Worm (Caenorhabditis elegans): ENCODE data around the gene tat-1.

Gene tat-1

ce11 chrIII:12372080-12373065, 49.1 kb downstream of the tat-1 start:
- TF ChIP-seq ctbp-1 (GFP tag; IDR thresholded peaks at IDR 0.05) (no peak), Y48G9A.11 (GFP tag; IDR thresholded peaks at IDR 0.05) (peak; percentile 61), zip-11 (GFP tag; IDR thresholded peaks at IDR 0.05) (no peak), F44E2.7 (GFP tag; IDR thresholded peaks at IDR 0.05) (no peak), ZK337.2 (GFP tag; IDR thresholded peaks at IDR 0.05) (no peak), lin-39 (tag; optimal IDR thresholded peaks at IDR 0.05) (no peak), daf-12 (tag; optimal IDR thresholded peaks at IDR 0.05) (no peak), aha-1 (tag) (peak; percentile 80), lin-29 (GFP tag; IDR thresholded peaks at IDR 0.05) (no peak), Y5F2A.4 (GFP tag; optimal IDR thresholded peaks at IDR 0.05) (no peak), madf-5 (GFP tag; IDR thresholded peaks at IDR 0.05) (no peak), saeg-2 (GFP tag; IDR thresholded peaks at IDR 0.05) (no peak), R02D3.7 (tag; optimal IDR thresholded peaks at IDR 0.05) (no peak), spr-1 (tag; optimal IDR thresholded peaks at IDR 0.05) (no peak), set-16 (GFP tag; IDR thresholded peaks at IDR 0.05) (peak; percentile 42; the same call in 1 of the 2 replicates), hlh-11 (tag; optimal IDR thresholded peaks at IDR 0.05) (no peak), ceh-44 (GFP tag; IDR thresholded peaks at IDR 0.05) (no peak), ztf-11 (tag; optimal IDR thresholded peaks at IDR 0.05) (no peak), nhr-111 (GFP tag; optimal IDR thresholded peaks at IDR 0.05) (no peak), T26A8.4 (GFP tag; IDR thresholded peaks at IDR 0.05) (peak; percentile 30; the same call in 1 of the 2 replicates), egl-43 (GFP tag; IDR thresholded peaks at IDR 0.05) (peak; percentile 43; the same call in 1 of the 2 replicates), pha-4 (GFP tag; IDR thresholded peaks at IDR 0.05) (no peak), pha-4 (tag; optimal IDR thresholded peaks at IDR 0.05) (no peak), mxl-3 (GFP tag; optimal IDR thresholded peaks at IDR 0.05) (no peak), dpl-1 (GFP tag; optimal IDR thresholded peaks at IDR 0.05) (no peak), tra-1 (GFP tag; IDR thresholded peaks at IDR 0.05) (no peak), F49E8.2 (tag; optimal IDR thresholded peaks at IDR 0.05; ENCODE audit: borderline replicate concordance) (no peak), ces-1 (GFP tag; optimal IDR thresholded peaks at IDR 0.05) (no peak), pqm-1 (tag; optimal IDR thresholded peaks at IDR 0.05) (no peak), hlh-30 (tag; optimal IDR thresholded peaks at IDR 0.05; ENCODE audit: insufficient read depth) (no peak), attf-4 (tag; optimal IDR thresholded peaks at IDR 0.05) (no peak), zfp-3 (GFP tag; conservative IDR thresholded peaks at IDR 0.05) (no peak), mes-2 (tag; optimal IDR thresholded peaks at IDR 0.05; ENCODE audit: poor library complexity, severe bottlenecking) (no peak), ceh-32 (tag; optimal IDR thresholded peaks at IDR 0.05; ENCODE audit: poor library complexity) (no peak), F10B5.3 (tag; optimal IDR thresholded peaks at IDR 0.05) (no peak), dve-1 (tag; optimal IDR thresholded peaks at IDR 0.05; ENCODE audit: insufficient read depth) (no peak), snpc-1.2 (GFP tag; IDR thresholded peaks at IDR 0.05) (no peak), nhr-11 (tag; optimal IDR thresholded peaks at IDR 0.05) (no peak), mxl-2 (GFP tag; conservative IDR thresholded peaks at IDR 0.05) (no peak), mdt-29 (GFP tag; IDR thresholded peaks at IDR 0.05) (no peak), egl-27 (tag; optimal IDR thresholded peaks at IDR 0.05) (no peak), ZK546.5 (tag; optimal IDR thresholded peaks at IDR 0.05) (no peak), arid-1 (GFP tag; conservative IDR thresholded peaks at IDR 0.05) (no peak), nhr-28 (tag; optimal IDR thresholded peaks at IDR 0.05) (no peak), lin-38 (GFP tag; IDR thresholded peaks at IDR 0.05) (peak; percentile 66), zag-1 (tag; optimal IDR thresholded peaks at IDR 0.05) (no peak), fos-1 (tag; optimal IDR thresholded peaks at IDR 0.05) (no peak), php-3 (GFP tag; IDR thresholded peaks at IDR 0.05) (no peak), lir-3 (tag; optimal IDR thresholded peaks at IDR 0.05) (no peak)
